ENCODE assay signal across 4 fruit fly cellular contexts in the genomic region with DNA sequence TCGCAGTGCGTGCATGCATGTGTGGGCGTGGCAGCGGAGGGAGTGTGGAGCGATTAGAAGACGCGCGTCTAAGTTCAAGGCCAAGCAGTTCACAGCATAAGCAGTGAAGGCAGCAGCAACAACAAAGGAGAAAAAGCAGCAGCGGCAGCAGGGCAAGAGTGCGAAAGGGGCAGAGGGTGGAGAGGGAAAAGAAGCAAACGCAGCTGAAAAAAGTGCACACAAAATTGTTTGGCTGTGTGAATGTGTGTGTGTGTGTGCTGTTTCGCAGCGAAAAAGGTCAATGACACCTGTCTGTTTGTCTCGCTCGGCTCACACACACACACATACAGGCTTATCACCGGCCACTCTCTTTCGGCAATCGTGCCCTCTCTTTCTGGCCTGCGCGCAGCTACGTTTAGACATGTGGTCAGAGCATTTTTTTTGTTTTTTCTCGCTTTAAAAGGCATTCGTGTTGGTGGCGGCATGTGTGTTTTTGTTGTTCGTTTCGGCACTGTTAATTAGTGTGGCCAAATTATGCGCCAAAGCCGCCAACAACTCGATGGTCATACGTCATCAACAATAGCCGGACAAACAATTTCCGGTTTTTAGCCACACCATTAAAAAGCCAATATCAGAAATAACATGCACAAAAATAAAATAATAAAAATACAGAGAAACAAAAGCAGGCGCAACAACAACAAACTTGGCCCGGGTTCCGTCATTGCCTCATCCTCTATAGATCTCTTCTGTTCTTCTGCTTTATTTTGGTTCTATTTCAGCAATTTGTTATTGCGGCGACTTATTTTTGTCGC.
TF ChIP-seq lines count a peak whose summit lies in the region.

No protein-coding gene starts in this region.

TF ChIP-seq in whole organism, adult, 20 proteins besides CTCF, POLR2A, EP300 and RAD21 (continued from another document):
- TF ChIP-seq cic (GFP tag; optimal IDR thresholded peaks at IDR 0.05; lab: Kevin White, UChicago) (peak; percentile 66), tj (GFP tag; optimal IDR thresholded peaks at IDR 0.05; lab: Kevin White, UChicago) (peak; percentile 98), Hr96 (GFP tag; optimal IDR thresholded peaks at IDR 0.05; lab: Kevin White, UChicago) (no peak), CG11617 (GFP tag; optimal IDR thresholded peaks at IDR 0.05; lab: Kevin White, UChicago) (no peak), Clk (GFP tag; optimal IDR thresholded peaks at IDR 0.05; lab: Kevin White, UChicago) (no peak), CG5204 (GFP tag; optimal IDR thresholded peaks at IDR 0.05; lab: Kevin White, UChicago) (no peak)
TF ChIP-seq in whole organism, adult: peak in this region for 7.

TF ChIP-seq in whole organism, embryonic, 481 proteins besides CTCF, POLR2A, EP300 and RAD21 (continued from another document and continues in another):
- peak; percentile 53 for TF ChIP-seq pros (GFP tag; optimal IDR thresholded peaks at IDR 0.05; lab: Kevin White, UChicago)
- peak; percentile 13 for TF ChIP-seq Fer1 (GFP tag; optimal IDR thresholded peaks at IDR 0.05; lab: Kevin White, UChicago)
- TF ChIP-seq Scr (GFP tag; IDR thresholded peaks at IDR 0.05; lab: Robert Waterston, UW; ENCODE audit: partially characterized antibody), result no peak
- TF ChIP-seq slbo (GFP tag; IDR thresholded peaks at IDR 0.05; lab: Robert Waterston, UW), result no peak
- no peak for TF ChIP-seq Rx (GFP tag; IDR thresholded peaks at IDR 0.05; lab: Robert Waterston, UW)
- no peak for TF ChIP-seq Hr3 (GFP tag; optimal IDR thresholded peaks at IDR 0.05; lab: Kevin White, UChicago)
- TF ChIP-seq psq (GFP tag; optimal IDR thresholded peaks at IDR 0.05; lab: Kevin White, UChicago), result peak; percentile 66
- TF ChIP-seq CG9932 (GFP tag; IDR thresholded peaks at IDR 0.05; lab: Robert Waterston, UW), result no peak
- peak; percentile 8 for TF ChIP-seq nerfin-1 (tag; optimal IDR thresholded peaks at IDR 0.05; lab: Kevin White, UChicago)
- TF ChIP-seq sug (tag; optimal IDR thresholded peaks at IDR 0.05; lab: Kevin White, UChicago), result peak; percentile 53
- peak; percentile 26 for TF ChIP-seq mirr (GFP tag; optimal IDR thresholded peaks at IDR 0.05; lab: Kevin White, UChicago)
- no peak for TF ChIP-seq CoRest (tag; optimal IDR thresholded peaks at IDR 0.05; lab: Kevin White, UChicago)
- TF ChIP-seq nom (GFP tag; optimal IDR thresholded peaks at IDR 0.05; lab: Kevin White, UChicago), result no peak
- TF ChIP-seq CG9876 (GFP tag; optimal IDR thresholded peaks at IDR 0.05; lab: Kevin White, UChicago), result no peak
- TF ChIP-seq CG11560 (tag; IDR thresholded peaks at IDR 0.05; lab: Robert Waterston, UW), result no peak
- TF ChIP-seq Eip74EF (GFP tag; optimal IDR thresholded peaks at IDR 0.05; lab: Kevin White, UChicago), result peak in 1 of 2 experiments; percentile 76
- TF ChIP-seq CG10209 (GFP tag; optimal IDR thresholded peaks at IDR 0.05; lab: Kevin White, UChicago), result no peak
- TF ChIP-seq crc (GFP tag; optimal IDR thresholded peaks at IDR 0.05; lab: Kevin White, UChicago), result no peak
- no peak for TF ChIP-seq dmrt11E (tag; optimal IDR thresholded peaks at IDR 0.05; lab: Kevin White, UChicago)
- TF ChIP-seq gt (GFP tag; IDR thresholded peaks at IDR 0.05; lab: Robert Waterston, UW), result no peak
- peak; percentile 80 for TF ChIP-seq CG3065 (GFP tag; optimal IDR thresholded peaks at IDR 0.05; lab: Kevin White, UChicago)
- no peak for TF ChIP-seq mam (GFP tag; optimal IDR thresholded peaks at IDR 0.05; lab: Kevin White, UChicago)
- TF ChIP-seq HLHmδ (GFP tag; optimal IDR thresholded peaks at IDR 0.05; lab: Kevin White, UChicago), result peak; percentile 22
- peak; percentile 88 for TF ChIP-seq abd-A (tag; optimal IDR thresholded peaks at IDR 0.05; lab: Kevin White, UChicago)
- no peak for TF ChIP-seq CG11247 (GFP tag; IDR thresholded peaks at IDR 0.05; lab: Robert Waterston, UW)
- TF ChIP-seq twi (tag; optimal IDR thresholded peaks at IDR 0.05; lab: Kevin White, UChicago), result peak; percentile 92
- no peak for TF ChIP-seq Sin3A (optimal IDR thresholded peaks at IDR 0.05; lab: Kevin White, UChicago)
- peak; percentile 38 for TF ChIP-seq HmgZ (tag; optimal IDR thresholded peaks at IDR 0.05; lab: Kevin White, UChicago)
- peak; percentile 3 for TF ChIP-seq CG12155 (GFP tag; optimal IDR thresholded peaks at IDR 0.05; lab: Kevin White, UChicago)
- TF ChIP-seq CrebB (tag; optimal IDR thresholded peaks at IDR 0.05; lab: Kevin White, UChicago), result no peak
- TF ChIP-seq odd (GFP tag; optimal IDR thresholded peaks at IDR 0.05; lab: Kevin White, UChicago), result no peak
- TF ChIP-seq cg (GFP tag; optimal IDR thresholded peaks at IDR 0.05; lab: Kevin White, UChicago), result peak; percentile 94
- TF ChIP-seq CG4854 (GFP tag; optimal IDR thresholded peaks at IDR 0.05; lab: Kevin White, UChicago), result no peak
- TF ChIP-seq Nf-YB (GFP tag; optimal IDR thresholded peaks at IDR 0.05; lab: Kevin White, UChicago), result peak; percentile 42
- no peak for TF ChIP-seq pum (GFP tag; optimal IDR thresholded peaks at IDR 0.05; lab: Kevin White, UChicago)
- TF ChIP-seq Trl (optimal IDR thresholded peaks at IDR 0.05; lab: Kevin White, UChicago), result peak; percentile 40 to 56
- no peak for TF ChIP-seq Trl (GFP tag; optimal IDR thresholded peaks at IDR 0.05; lab: Kevin White, UChicago)
- peak; percentile 81 for TF ChIP-seq CG1832 (GFP tag; optimal IDR thresholded peaks at IDR 0.05; lab: Kevin White, UChicago)
- TF ChIP-seq D (optimal IDR thresholded peaks at IDR 0.05; lab: Kevin White, UChicago), result no peak
- TF ChIP-seq D (GFP tag; optimal IDR thresholded peaks at IDR 0.05; lab: Kevin White, UChicago), result no peak

TF ChIP-seq in whole organism, prepupa, 60 proteins besides CTCF, POLR2A, EP300 and RAD21 (continued from another document and continues in another):
- TF ChIP-seq OdsH (GFP tag; optimal IDR thresholded peaks at IDR 0.05; lab: Kevin White, UChicago), result no peak
- peak; percentile 56 for TF ChIP-seq Eip78C (GFP tag; lab: Kevin White, UChicago)
- TF ChIP-seq CG16779 (tag; optimal IDR thresholded peaks at IDR 0.05; lab: Kevin White, UChicago), result no peak
- TF ChIP-seq cyc (GFP tag; optimal IDR thresholded peaks at IDR 0.05; lab: Kevin White, UChicago), result peak; percentile 4
- no peak for TF ChIP-seq dac (GFP tag; optimal IDR thresholded peaks at IDR 0.05; lab: Kevin White, UChicago)
- TF ChIP-seq fd85E (GFP tag; optimal IDR thresholded peaks at IDR 0.05; lab: Kevin White, UChicago), result no peak
- TF ChIP-seq achi (GFP tag; optimal IDR thresholded peaks at IDR 0.05; lab: Kevin White, UChicago), result no peak
- TF ChIP-seq fd59A (GFP tag; optimal IDR thresholded peaks at IDR 0.05; lab: Kevin White, UChicago), result no peak
- no peak for TF ChIP-seq CG9139 (GFP tag; optimal IDR thresholded peaks at IDR 0.05; lab: Kevin White, UChicago)
- TF ChIP-seq CG8632 (GFP tag; optimal IDR thresholded peaks at IDR 0.05; lab: Kevin White, UChicago), result no peak
- no peak for TF ChIP-seq Sox102F (GFP tag; optimal IDR thresholded peaks at IDR 0.05; lab: Kevin White, UChicago)
- TF ChIP-seq CG32006 (GFP tag; optimal IDR thresholded peaks at IDR 0.05; lab: Kevin White, UChicago), result peak; percentile 3
- TF ChIP-seq salr (GFP tag; optimal IDR thresholded peaks at IDR 0.05; lab: Kevin White, UChicago), result no peak
- no peak for TF ChIP-seq CG11902 (GFP tag; optimal IDR thresholded peaks at IDR 0.05; lab: Kevin White, UChicago)
- TF ChIP-seq ss (GFP tag; optimal IDR thresholded peaks at IDR 0.05; lab: Kevin White, UChicago), result peak; percentile 2 to 34
- peak; percentile 73 for TF ChIP-seq fkh (GFP tag; optimal IDR thresholded peaks at IDR 0.05; lab: Kevin White, UChicago)
- TF ChIP-seq dsx (GFP tag; optimal IDR thresholded peaks at IDR 0.05; lab: Kevin White, UChicago; ENCODE audit: poor library complexity, severe bottlenecking), result no peak
- peak; percentile 4 for TF ChIP-seq Smox (GFP tag; optimal IDR thresholded peaks at IDR 0.05; lab: Kevin White, UChicago)
- TF ChIP-seq Gug (GFP tag; IDR thresholded peaks at IDR 0.05; lab: Robert Waterston, UW), result no peak
- no peak for TF ChIP-seq CG4318 (GFP tag; optimal IDR thresholded peaks at IDR 0.05; lab: Kevin White, UChicago)
- no peak for TF ChIP-seq CG31627 (GFP tag; optimal IDR thresholded peaks at IDR 0.05; lab: Kevin White, UChicago)
- TF ChIP-seq CG10631 (GFP tag; optimal IDR thresholded peaks at IDR 0.05; lab: Kevin White, UChicago), result no peak
- TF ChIP-seq Hr39 (GFP tag; optimal IDR thresholded peaks at IDR 0.05; lab: Kevin White, UChicago), result no peak
- TF ChIP-seq esn (GFP tag; optimal IDR thresholded peaks at IDR 0.05; lab: Kevin White, UChicago), result no peak
- TF ChIP-seq CG6808 (GFP tag; optimal IDR thresholded peaks at IDR 0.05; lab: Kevin White, UChicago), result peak; percentile 15
- peak; percentile 39 for TF ChIP-seq Eip93F (GFP tag; optimal IDR thresholded peaks at IDR 0.05; lab: Kevin White, UChicago)
- TF ChIP-seq Ets96B (tag; optimal IDR thresholded peaks at IDR 0.05; lab: Kevin White, UChicago), result no peak
- TF ChIP-seq eg (GFP tag; IDR thresholded peaks at IDR 0.05; lab: Robert Waterston, UW), result no peak
- TF ChIP-seq Blimp-1 (GFP tag; optimal IDR thresholded peaks at IDR 0.05; lab: Kevin White, UChicago), result peak; percentile 23
- no peak for TF ChIP-seq CG6163 (GFP tag; IDR thresholded peaks at IDR 0.05; lab: Robert Waterston, UW)
- no peak for TF ChIP-seq CG3032 (tag; optimal IDR thresholded peaks at IDR 0.05; lab: Kevin White, UChicago)
- no peak for TF ChIP-seq CG7368 (GFP tag; optimal IDR thresholded peaks at IDR 0.05; lab: Kevin White, UChicago)
- peak; percentile 72 for TF ChIP-seq vri (GFP tag; optimal IDR thresholded peaks at IDR 0.05; lab: Kevin White, UChicago)
- TF ChIP-seq Hr4 (GFP tag; optimal IDR thresholded peaks at IDR 0.05; lab: Kevin White, UChicago), result no peak
- TF ChIP-seq net (GFP tag; optimal IDR thresholded peaks at IDR 0.05; lab: Kevin White, UChicago), result no peak
- no peak for TF ChIP-seq Met (GFP tag; optimal IDR thresholded peaks at IDR 0.05; lab: Kevin White, UChicago)
- no peak for TF ChIP-seq CG8319 (GFP tag; optimal IDR thresholded peaks at IDR 0.05; lab: Kevin White, UChicago)
- TF ChIP-seq CG6854 (GFP tag; optimal IDR thresholded peaks at IDR 0.05; lab: Kevin White, UChicago), result peak; percentile 77
- TF ChIP-seq Sox14 (GFP tag; optimal IDR thresholded peaks at IDR 0.05; lab: Kevin White, UChicago), result peak; percentile 32
- TF ChIP-seq pdm3 (GFP tag; optimal IDR thresholded peaks at IDR 0.05; lab: Kevin White, UChicago), result no peak
- no peak for TF ChIP-seq CG11762 (GFP tag; optimal IDR thresholded peaks at IDR 0.05; lab: Kevin White, UChicago; ENCODE audit: insufficient read depth)
- no peak for TF ChIP-seq CG3919 (GFP tag; optimal IDR thresholded peaks at IDR 0.05; lab: Kevin White, UChicago)
- no peak for TF ChIP-seq acj6 (GFP tag; optimal IDR thresholded peaks at IDR 0.05; lab: Kevin White, UChicago)

TF ChIP-seq in whole organism, wandering third instar larva, 38 proteins besides CTCF, POLR2A, EP300 and RAD21 (continued from another document):
- TF ChIP-seq Rel (GFP tag; optimal IDR thresholded peaks at IDR 0.05; lab: Kevin White, UChicago) (peak; percentile 32), Rel (tag; optimal IDR thresholded peaks at IDR 0.05; lab: Kevin White, UChicago) (peak; percentile 74), Myc (optimal IDR thresholded peaks at IDR 0.05; lab: Kevin White, UChicago) (no peak), usp (GFP tag; optimal IDR thresholded peaks at IDR 0.05; lab: Kevin White, UChicago) (no peak), fru (GFP tag; optimal IDR thresholded peaks at IDR 0.05; lab: Kevin White, UChicago) (peak; percentile 30), Mio (GFP tag; optimal IDR thresholded peaks at IDR 0.05; lab: Kevin White, UChicago) (no peak), Hnf4 (GFP tag; optimal IDR thresholded peaks at IDR 0.05; lab: Kevin White, UChicago) (peak; percentile 64), tai (GFP tag; optimal IDR thresholded peaks at IDR 0.05; lab: Kevin White, UChicago) (no peak), Dfd (GFP tag; optimal IDR thresholded peaks at IDR 0.05; lab: Kevin White, UChicago) (no peak), dl (GFP tag; optimal IDR thresholded peaks at IDR 0.05; lab: Kevin White, UChicago; ENCODE audit: insufficient read depth in 1 of 2, partially characterized antibody in 2 of 2) (peak; percentile 37 to 53), CrebA (GFP tag; optimal IDR thresholded peaks at IDR 0.05; lab: Kevin White, UChicago; ENCODE audit: borderline replicate concordance) (peak; percentile 89), sage (GFP tag; optimal IDR thresholded peaks at IDR 0.05; lab: Kevin White, UChicago) (no peak), dmrt93B (GFP tag; optimal IDR thresholded peaks at IDR 0.05; lab: Kevin White, UChicago) (no peak), psq (GFP tag; optimal IDR thresholded peaks at IDR 0.05; lab: Kevin White, UChicago) (peak; percentile 92), Dif (GFP tag; optimal IDR thresholded peaks at IDR 0.05; lab: Kevin White, UChicago; ENCODE audit: partially characterized antibody) (peak; percentile 81), h (GFP tag; optimal IDR thresholded peaks at IDR 0.05; lab: Kevin White, UChicago) (peak; percentile 72), N (GFP tag; optimal IDR thresholded peaks at IDR 0.05; lab: Kevin White, UChicago) (peak; percentile 7), GATAd (GFP tag; optimal IDR thresholded peaks at IDR 0.05; lab: Kevin White, UChicago) (no peak), Abd-B (GFP tag; optimal IDR thresholded peaks at IDR 0.05; lab: Kevin White, UChicago) (no peak)
